Fruit fly (Drosophila melanogaster): ENCODE results near the gene CG7772.

Gene CG7772

DNA sequence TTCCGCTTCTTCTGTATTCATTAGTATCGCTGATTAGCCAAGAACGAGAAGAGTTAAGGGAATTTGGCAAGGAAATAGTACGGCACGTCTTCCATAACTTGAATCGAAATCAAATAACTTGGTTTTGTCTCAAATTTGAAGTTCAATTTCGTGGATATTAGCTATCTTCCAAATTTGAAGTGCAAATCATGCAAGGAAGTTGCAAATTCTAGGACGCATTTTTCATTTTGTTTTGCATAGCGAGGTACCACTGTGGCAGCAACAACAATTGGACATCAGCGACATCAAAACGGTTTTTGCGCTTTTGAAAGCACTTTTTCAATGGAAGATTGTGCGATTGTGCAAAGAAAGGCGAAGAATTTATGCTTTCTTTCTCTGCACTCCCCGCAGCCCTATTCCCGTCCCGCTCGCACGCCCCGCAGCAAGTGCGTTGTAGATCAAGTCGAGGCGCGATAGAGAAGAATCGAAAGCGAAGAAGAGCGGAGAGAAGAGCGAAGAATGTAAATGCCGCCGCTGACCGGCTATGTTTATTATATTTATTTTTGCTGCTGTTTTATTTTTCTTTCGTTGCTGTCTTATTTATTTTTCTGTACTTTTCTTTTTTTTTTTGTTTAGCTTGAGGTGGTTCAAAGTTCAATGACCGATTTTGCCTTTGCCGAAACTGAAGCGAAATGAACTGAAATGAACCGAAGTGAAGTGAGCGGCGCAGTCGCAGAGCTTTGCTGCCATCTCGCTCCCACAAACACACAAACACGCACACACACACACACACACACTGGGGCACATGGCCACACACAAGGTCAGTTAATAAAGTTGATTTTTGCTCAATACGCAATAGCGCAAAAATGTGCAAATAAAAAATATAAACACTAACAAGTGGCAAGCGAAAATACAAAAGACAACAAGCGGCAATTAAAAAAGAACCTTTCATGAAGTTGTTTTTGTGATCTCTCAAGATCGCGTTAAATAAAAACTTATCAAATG lies 25.6 kb downstream of the CG7772 start (continued):
- peak; percentile 68 for TF ChIP-seq CG11504 (tag; optimal IDR thresholded peaks at IDR 0.05)
- TF ChIP-seq Gug (GFP tag; IDR thresholded peaks at IDR 0.05) = peak; percentile 66; the same call in 3 of the 4 replicates
- TF ChIP-seq cad (GFP tag; optimal IDR thresholded peaks at IDR 0.05) = no peak
- no peak for TF ChIP-seq sens-2 (GFP tag; IDR thresholded peaks at IDR 0.05)
- peak; percentile 82 for TF ChIP-seq Dip3 (GFP tag; optimal IDR thresholded peaks at IDR 0.05)
- peak; percentile 40 for TF ChIP-seq Hsf (GFP tag; optimal IDR thresholded peaks at IDR 0.05)
- no peak for TF ChIP-seq B-H2 (GFP tag; optimal IDR thresholded peaks at IDR 0.05)
- TF ChIP-seq Atf6 (GFP tag; IDR thresholded peaks at IDR 0.05) = peak; percentile 61; the same call in 1 of the 2 replicates
- TF ChIP-seq Mad (GFP tag; optimal IDR thresholded peaks at IDR 0.05) = no peak
- no peak for TF ChIP-seq sim (GFP tag; IDR thresholded peaks at IDR 0.05)
- TF ChIP-seq abd-A (tag; optimal IDR thresholded peaks at IDR 0.05) = no peak
- peak; percentile 81 for TF ChIP-seq slbo (GFP tag; IDR thresholded peaks at IDR 0.05)
- peak; percentile 25; the same call in 1 of the 2 replicates for TF ChIP-seq CG8765 (GFP tag; IDR thresholded peaks at IDR 0.05)
- peak; percentile 54 for TF ChIP-seq her (GFP tag; optimal IDR thresholded peaks at IDR 0.05)
- no peak for TF ChIP-seq CG3838 (GFP tag; optimal IDR thresholded peaks at IDR 0.05)
- TF ChIP-seq BEAF-32 (GFP tag; optimal IDR thresholded peaks at IDR 0.05) = no peak
- no peak for TF ChIP-seq vnd (GFP tag; IDR thresholded peaks at IDR 0.05; ENCODE audit: partially characterized antibody)
- TF ChIP-seq lbe (GFP tag; optimal IDR thresholded peaks at IDR 0.05) = peak; percentile 31
- peak; percentile 60 for TF ChIP-seq Fer3 (tag; optimal IDR thresholded peaks at IDR 0.05)
- TF ChIP-seq MTF-1 (GFP tag; optimal IDR thresholded peaks at IDR 0.05; ENCODE audit: borderline replicate concordance) = no peak
- TF ChIP-seq psq (GFP tag; optimal IDR thresholded peaks at IDR 0.05) = no peak
- peak; percentile 74 for TF ChIP-seq CG32532 (GFP tag; IDR thresholded peaks at IDR 0.05)
- TF ChIP-seq CG4282 (GFP tag; optimal IDR thresholded peaks at IDR 0.05) = no peak
- TF ChIP-seq CG15479 (GFP tag; optimal IDR thresholded peaks at IDR 0.05) = no peak
- peak; percentile 25 for TF ChIP-seq CG31365 (tag; optimal IDR thresholded peaks at IDR 0.05)
- TF ChIP-seq CG7928 (GFP tag; optimal IDR thresholded peaks at IDR 0.05) = peak; percentile 25
- TF ChIP-seq ind (GFP tag; optimal IDR thresholded peaks at IDR 0.05) = peak; percentile 80
- no peak for TF ChIP-seq Dad (GFP tag; optimal IDR thresholded peaks at IDR 0.05)
- peak; percentile 97 for TF ChIP-seq Med (GFP tag)
- TF ChIP-seq Dref (GFP tag; IDR thresholded peaks at IDR 0.05) = peak; percentile 25; the same call in 1 of the 2 replicates
- 0 out of 2 replicates have a peak, but pooled peaks have one; percentile 20 for TF ChIP-seq CG14014 (GFP tag; IDR thresholded peaks at IDR 0.05)
- TF ChIP-seq CkIIα-i1 (GFP tag; IDR thresholded peaks at IDR 0.05) = no peak
- TF ChIP-seq grn (GFP tag; optimal IDR thresholded peaks at IDR 0.05) = no peak
- no peak for TF ChIP-seq dati (GFP tag; IDR thresholded peaks at IDR 0.05)
- no peak for TF ChIP-seq z (GFP tag; IDR thresholded peaks at IDR 0.05)
- peak; percentile 39; the same call in 1 of the 2 replicates for TF ChIP-seq Rx (GFP tag; IDR thresholded peaks at IDR 0.05)
- no peak for TF ChIP-seq CG3065 (GFP tag; optimal IDR thresholded peaks at IDR 0.05)
- TF ChIP-seq CG12659 (GFP tag; optimal IDR thresholded peaks at IDR 0.05) = peak; percentile 48
- peak; percentile 70 for TF ChIP-seq al (GFP tag; IDR thresholded peaks at IDR 0.05)
- no peak for TF ChIP-seq CG7745 (tag; optimal IDR thresholded peaks at IDR 0.05)
- TF ChIP-seq CG8944 (GFP tag; optimal IDR thresholded peaks at IDR 0.05) = peak; percentile 43
- TF ChIP-seq chif (GFP tag; optimal IDR thresholded peaks at IDR 0.05) = peak in 1 of 2 experiments; percentile 15
- peak; percentile 28 for TF ChIP-seq jumu (GFP tag; optimal IDR thresholded peaks at IDR 0.05)
- peak; percentile 53 for TF ChIP-seq CG1603 (tag; optimal IDR thresholded peaks at IDR 0.05)
- peak; percentile 69 for TF ChIP-seq CG18599 (GFP tag; optimal IDR thresholded peaks at IDR 0.05)
- TF ChIP-seq CG6175 (GFP tag; IDR thresholded peaks at IDR 0.05) = 0 out of 3 replicates have a peak, but pooled peaks have one; percentile 44
- no peak for TF ChIP-seq Lhr (GFP tag; optimal IDR thresholded peaks at IDR 0.05)
- no peak for TF ChIP-seq corto (GFP tag; optimal IDR thresholded peaks at IDR 0.05)
- no peak for TF ChIP-seq CG12236 (GFP tag; optimal IDR thresholded peaks at IDR 0.05)

Measured in whole organism, embryonic.